Worm (Caenorhabditis elegans): ENCODE measurements around the gene str-166.

str-166 gene

ce11 chrIV:4930754-4931322 lies 46.8 kb downstream of the str-166 start (continued):
- TF ChIP-seq T26A5.8 (tag; optimal IDR thresholded peaks at IDR 0.05) (no peak), sptf-2 (GFP tag; optimal IDR thresholded peaks at IDR 0.05) (no peak), C17E4.6 (GFP tag; IDR thresholded peaks at IDR 0.05) (peak; percentile 48; the same call in 1 of the 2 replicates), F55B11.4 (tag; optimal IDR thresholded peaks at IDR 0.05; ENCODE audit: borderline replicate concordance, insufficient read depth) (no peak), egl-44 (GFP tag; IDR thresholded peaks at IDR 0.05) (peak; percentile 39; the same call in 1 of the 2 replicates), snpc-1.3 (tag; optimal IDR thresholded peaks at IDR 0.05; ENCODE audit: insufficient read depth) (peak; percentile 59), unc-62 (GFP tag; optimal IDR thresholded peaks at IDR 0.05) (no peak), hmg-20 (GFP tag; IDR thresholded peaks at IDR 0.05) (peak; percentile 73), snpc-1.1 (tag; optimal IDR thresholded peaks at IDR 0.05; ENCODE audit: insufficient read depth) (peak; percentile 92), rec-8 (tag; optimal IDR thresholded peaks at IDR 0.05) (no peak), athp-1 (tag; optimal IDR thresholded peaks at IDR 0.05) (no peak), attf-6 (GFP tag; IDR thresholded peaks at IDR 0.05) (peak; percentile 89), F23B12.7 (tag; optimal IDR thresholded peaks at IDR 0.05; ENCODE audit: insufficient read depth) (no peak), ceh-58 (GFP tag; IDR thresholded peaks at IDR 0.05) (no peak), ceh-91 (GFP tag; IDR thresholded peaks at IDR 0.05) (no peak), ztf-18 (tag; optimal IDR thresholded peaks at IDR 0.05) (peak; percentile 69)

- no peak for TF ChIP-seq attf-6 (GFP tag; IDR thresholded peaks at IDR 0.05)
- TF ChIP-seq gei-17 (GFP tag; optimal IDR thresholded peaks at IDR 0.05), result no peak
- no peak for TF ChIP-seq mel-28 (tag; optimal IDR thresholded peaks at IDR 0.05; ENCODE audit: borderline replicate concordance)
- TF ChIP-seq unc-62 (GFP tag; optimal IDR thresholded peaks at IDR 0.05), result no peak
- no peak for TF ChIP-seq B0336.3 (GFP tag; IDR thresholded peaks at IDR 0.05)
- no peak for TF ChIP-seq F37B4.10 (GFP tag; IDR thresholded peaks at IDR 0.05)
- TF ChIP-seq snpc-1.3 (tag; optimal IDR thresholded peaks at IDR 0.05; ENCODE audit: insufficient read depth), result no peak
- no peak for TF ChIP-seq B0019.2 (GFP tag; conservative IDR thresholded peaks at IDR 0.05)
- TF ChIP-seq sptf-2 (GFP tag; optimal IDR thresholded peaks at IDR 0.05), result no peak
- no peak for TF ChIP-seq hlh-26 (GFP tag; conservative IDR thresholded peaks at IDR 0.05)
- TF ChIP-seq hlh-12 (tag; optimal IDR thresholded peaks at IDR 0.05), result no peak
- TF ChIP-seq nfya-2 (GFP tag; IDR thresholded peaks at IDR 0.05), result no peak
- no peak for TF ChIP-seq unc-130 (GFP tag; optimal IDR thresholded peaks at IDR 0.05)
- TF ChIP-seq egl-44 (GFP tag; IDR thresholded peaks at IDR 0.05), result no peak
- no peak for TF ChIP-seq zim-3 (tag; optimal IDR thresholded peaks at IDR 0.05)
- TF ChIP-seq lsy-27 (tag; optimal IDR thresholded peaks at IDR 0.05; ENCODE audit: borderline replicate concordance, insufficient read depth), result no peak
- TF ChIP-seq die-1 (tag; optimal IDR thresholded peaks at IDR 0.05), result no peak
- no peak for TF ChIP-seq hmg-20 (GFP tag; IDR thresholded peaks at IDR 0.05)
- TF ChIP-seq mes-4 (tag; optimal IDR thresholded peaks at IDR 0.05), result no peak
Observed at ce11 chrIV:4934103-4934502, 50.0 kb downstream of the str-166 start, which contains the start of gene str-153. str-153 (plus strand) TSS chrIV:4934403.

Data from whole organism, young adult.